Fruit fly (Drosophila melanogaster): Measurements from ENCODE around the gene rpk.
A peak's percentile ranks its signal among the peaks of the same experiment; 100 is the strongest.

rpk gene

DNA sequence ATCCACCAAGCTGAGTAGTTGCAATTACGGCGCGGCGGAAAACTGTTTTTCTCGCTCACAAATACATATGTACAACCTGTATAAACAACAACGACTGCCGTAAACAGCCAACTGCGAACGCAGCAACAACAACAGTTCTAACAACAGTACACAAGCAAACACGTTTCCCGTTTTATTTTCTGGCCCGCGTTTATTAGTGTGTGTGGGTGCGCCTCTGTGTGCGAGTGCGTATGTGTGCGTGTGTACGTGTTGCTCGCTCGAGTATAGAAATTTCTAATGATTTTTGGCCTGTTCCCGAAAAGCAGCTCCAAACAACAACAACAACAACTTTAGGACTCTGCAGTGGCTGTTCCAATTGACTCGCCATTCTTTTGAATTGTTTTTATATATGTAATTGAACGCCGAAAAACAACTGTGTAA lies 14.2 kb downstream of the rpk start (continued):
- peak; percentile 27 for TF ChIP-seq CG4328 (GFP tag; optimal IDR thresholded peaks at IDR 0.05)
- no peak for TF ChIP-seq phol (tag; optimal IDR thresholded peaks at IDR 0.05)
- peak; percentile 5 for TF ChIP-seq CG17912 (GFP tag; optimal IDR thresholded peaks at IDR 0.05)
- no peak for TF ChIP-seq CG4730 (GFP tag; IDR thresholded peaks at IDR 0.05)
- peak; percentile 11 for TF ChIP-seq CG3407 (GFP tag; optimal IDR thresholded peaks at IDR 0.05)
- peak; percentile 5 for TF ChIP-seq CG13296 (GFP tag; optimal IDR thresholded peaks at IDR 0.05)
- peak; percentile 94 for TF ChIP-seq kni (GFP tag; optimal IDR thresholded peaks at IDR 0.05)
- no peak for TF ChIP-seq Trl (optimal IDR thresholded peaks at IDR 0.05)
- peak; percentile 17 for TF ChIP-seq Trl (GFP tag; optimal IDR thresholded peaks at IDR 0.05)
- peak; percentile 28 for TF ChIP-seq CrebB (tag; optimal IDR thresholded peaks at IDR 0.05)
- no peak for TF ChIP-seq Fer1 (GFP tag; optimal IDR thresholded peaks at IDR 0.05)
- TF ChIP-seq tio (GFP tag; optimal IDR thresholded peaks at IDR 0.05), result no peak
- no peak for TF ChIP-seq CG11560 (tag; IDR thresholded peaks at IDR 0.05)
- no peak for TF ChIP-seq Lhr (GFP tag; optimal IDR thresholded peaks at IDR 0.05)
- TF ChIP-seq CG12769 (tag; optimal IDR thresholded peaks at IDR 0.05), result peak; percentile 72
- TF ChIP-seq CkIIα-i1 (GFP tag; IDR thresholded peaks at IDR 0.05), result no peak
- TF ChIP-seq Atf6 (GFP tag; IDR thresholded peaks at IDR 0.05), result 0 out of 2 replicates have a peak, but pooled peaks have one; percentile 18
- peak; percentile 32; the same call in 1 of the 2 replicates for TF ChIP-seq CG9932 (GFP tag; IDR thresholded peaks at IDR 0.05)
- TF ChIP-seq Eip74EF (GFP tag; optimal IDR thresholded peaks at IDR 0.05), result peak in 1 of 2 experiments; percentile 11
- peak; percentile 64 for TF ChIP-seq scrt (GFP tag; optimal IDR thresholded peaks at IDR 0.05)
- peak; percentile 95 for TF ChIP-seq CG4360 (GFP tag; IDR thresholded peaks at IDR 0.05)
- peak; percentile 88 for TF ChIP-seq CG10543 (GFP tag; optimal IDR thresholded peaks at IDR 0.05)
- TF ChIP-seq gt (GFP tag; IDR thresholded peaks at IDR 0.05), result no peak
- TF ChIP-seq zen (tag; optimal IDR thresholded peaks at IDR 0.05), result peak; percentile 13
- TF ChIP-seq ci (GFP tag; IDR thresholded peaks at IDR 0.05), result peak; percentile 9; the same call in 1 of the 3 replicates
- TF ChIP-seq CG11695 (GFP tag; IDR thresholded peaks at IDR 0.05), result 0 out of 3 replicates have a peak, but pooled peaks have one; percentile 22
- TF ChIP-seq CG10147 (GFP tag; optimal IDR thresholded peaks at IDR 0.05), result peak; percentile 25
- TF ChIP-seq B-H2 (GFP tag; optimal IDR thresholded peaks at IDR 0.05), result peak; percentile 16
- no peak for TF ChIP-seq CG7987 (GFP tag; optimal IDR thresholded peaks at IDR 0.05)
- peak; percentile 14 for TF ChIP-seq CG2678 (tag; optimal IDR thresholded peaks at IDR 0.05)
- TF ChIP-seq CG3281 (GFP tag; optimal IDR thresholded peaks at IDR 0.05), result peak; percentile 4
- TF ChIP-seq D (optimal IDR thresholded peaks at IDR 0.05), result no peak
- peak; percentile 16 for TF ChIP-seq D (GFP tag; optimal IDR thresholded peaks at IDR 0.05)
- no peak for TF ChIP-seq CG15011 (GFP tag; optimal IDR thresholded peaks at IDR 0.05)
- peak; percentile 8 for TF ChIP-seq ATbp (GFP tag; optimal IDR thresholded peaks at IDR 0.05)
- peak; percentile 16 for TF ChIP-seq Asciz (GFP tag; optimal IDR thresholded peaks at IDR 0.05)
- peak; percentile 42; the same call in 1 of the 3 replicates for TF ChIP-seq zfh1 (GFP tag; IDR thresholded peaks at IDR 0.05)
- TF ChIP-seq cato (GFP tag; optimal IDR thresholded peaks at IDR 0.05; ENCODE audit: borderline replicate concordance), result no peak
- peak; percentile 62 for TF ChIP-seq sens (GFP tag)
- no peak for TF ChIP-seq Sox100B (GFP tag; optimal IDR thresholded peaks at IDR 0.05)
- TF ChIP-seq chinmo (GFP tag; IDR thresholded peaks at IDR 0.05; ENCODE audit: partially characterized antibody), result 0 out of 4 replicates have a peak, but pooled peaks have one; percentile 72
- no peak for TF ChIP-seq hth (optimal IDR thresholded peaks at IDR 0.05)
- no peak for TF ChIP-seq Xbp1 (GFP tag; optimal IDR thresholded peaks at IDR 0.05)
- peak; percentile 25; the same call in 1 of the 2 replicates for TF ChIP-seq sob (GFP tag; IDR thresholded peaks at IDR 0.05)
- no peak for TF ChIP-seq Oli (tag; optimal IDR thresholded peaks at IDR 0.05)
- no peak for TF ChIP-seq CG7556 (GFP tag; optimal IDR thresholded peaks at IDR 0.05)
- no peak for TF ChIP-seq Opbp (GFP tag; IDR thresholded peaks at IDR 0.05; ENCODE audit: partially characterized antibody)
- no peak for TF ChIP-seq ttk (GFP tag; IDR thresholded peaks at IDR 0.05)
- no peak for TF ChIP-seq slou (GFP tag; optimal IDR thresholded peaks at IDR 0.05)
- TF ChIP-seq CG1233 (GFP tag; optimal IDR thresholded peaks at IDR 0.05), result peak; percentile 45
